Worm (Caenorhabditis elegans) whole organism, L2 larva: ENCODE results near the gene rnr-2.

Experiments used
- C34F6.9 ChIP-seq: fragments of 150-350 bp; optimal IDR thresholded peaks from 2 replicates; lab custom pipeline; 2014; ENCODE audit warnings: missing biosample characterization, missing genetic modification characterization
- F13H6.1 ChIP-seq: sonication (generic microtip); optimal IDR thresholded peaks from 2 replicates; lab custom pipeline; 2016; ENCODE audit warnings: missing genetic modification characterization, missing compliant biosample characterization
- Y55F3AM.14 ChIP-seq: fragments of 200-800 bp; sonication (Bioruptor generic); optimal IDR thresholded peaks from 2 replicates; lab custom pipeline; 2018; ENCODE audit warnings: mild to moderate bottlenecking, missing genetic modification characterization, missing compliant biosample characterization
- alr-1 ChIP-seq: fragments of 150-350 bp; optimal IDR thresholded peaks from 2 replicates; lab custom pipeline; 2014; ENCODE audit warnings: missing biosample characterization, missing genetic modification characterization
- aly-2 ChIP-seq: fragments of 150-350 bp; optimal IDR thresholded peaks from 2 replicates; lab custom pipeline; 2014; ENCODE audit warnings: missing biosample characterization, missing genetic modification characterization
- ama-1 ChIP-seq: fragments of 150-350 bp; optimal IDR thresholded peaks from 2 replicates; lab custom pipeline; 2018; ENCODE audit warnings: inconsistent platforms
- blmp-1 ChIP-seq: sonication (generic microtip); optimal IDR thresholded peaks from 2 replicates; lab custom pipeline; 2017; ENCODE audit warnings: missing genetic modification characterization, mild to moderate bottlenecking, missing compliant biosample characterization, antibody characterized with exemption, moderate library complexity; ENCODE audit not compliant: insufficient read depth
- ceh-16 ChIP-seq: fragments of 150-350 bp; optimal IDR thresholded peaks from 2 replicates; lab custom pipeline; 2014; ENCODE audit warnings: missing biosample characterization, missing genetic modification characterization
- crh-2 ChIP-seq: sonication (generic microtip); optimal IDR thresholded peaks from 2 replicates; lab custom pipeline; 2017; ENCODE audit warnings: missing biosample characterization, missing genetic modification characterization
- dmd-4 ChIP-seq: sonication (generic microtip); optimal IDR thresholded peaks from 2 replicates; lab custom pipeline; 2017; ENCODE audit warnings: missing biosample characterization, missing genetic modification characterization
- egl-27 ChIP-seq: sonication (generic microtip); optimal IDR thresholded peaks from 3 replicates; lab custom pipeline; 2017; ENCODE audit warnings: missing biosample characterization, missing genetic modification reagents, missing genetic modification characterization
- elt-1 ChIP-seq: fragments of 150-350 bp; optimal IDR thresholded peaks from 2 replicates; lab custom pipeline; 2014; ENCODE audit warnings: missing biosample characterization, missing genetic modification characterization
- elt-3 ChIP-seq: sonication (generic microtip); optimal IDR thresholded peaks from 2 replicates; lab custom pipeline; 2017; ENCODE audit warnings: missing biosample characterization, missing genetic modification characterization
- gmeb-1 ChIP-seq: fragments of 150-350 bp; optimal IDR thresholded peaks from 2 replicates; lab custom pipeline; 2014; ENCODE audit warnings: missing biosample characterization, missing genetic modification characterization
- lin-11 ChIP-seq: fragments of 150-350 bp; sonication (generic microtip); optimal IDR thresholded peaks from 2 replicates; lab custom pipeline; 2014; ENCODE audit warnings: missing biosample characterization, missing genetic modification characterization, inconsistent platforms, mixed read lengths
- lin-13 ChIP-seq: fragments of 150-350 bp; optimal IDR thresholded peaks from 2 replicates; lab custom pipeline; 2014; ENCODE audit warnings: missing biosample characterization, missing genetic modification reagents, missing genetic modification characterization
- lin-39 ChIP-seq: fragments of 150-350 bp; optimal IDR thresholded peaks from 2 replicates; lab custom pipeline; 2014; ENCODE audit warnings: missing biosample characterization, missing genetic modification reagents, missing genetic modification characterization
- lsy-2 ChIP-seq, 2 experiments: fragments of 150-350 bp in 1 of 2; sonication (generic microtip) in 1 of 2; optimal IDR thresholded peaks; 2 replicates each; lab custom pipeline; 2014 to 2017; ENCODE audit warnings: missing biosample characterization in 2 of 2, missing genetic modification characterization in 2 of 2
- mbf-1 ChIP-seq: sonication (generic microtip); optimal IDR thresholded peaks from 2 replicates; lab custom pipeline; 2017; ENCODE audit warnings: missing biosample characterization, missing genetic modification characterization
- nhr-10 ChIP-seq: sonication (generic microtip); optimal IDR thresholded peaks from 2 replicates; lab custom pipeline; 2017; ENCODE audit warnings: missing biosample characterization, missing genetic modification characterization
- nhr-12 ChIP-seq: fragments of 150-350 bp; optimal IDR thresholded peaks from 2 replicates; lab custom pipeline; 2014; ENCODE audit warnings: missing biosample characterization, missing genetic modification characterization
- nhr-129 ChIP-seq: fragments of 150-350 bp; optimal IDR thresholded peaks from 2 replicates; lab custom pipeline; 2014; ENCODE audit warnings: missing biosample characterization, missing genetic modification characterization
- nhr-21 ChIP-seq: fragments of 150-350 bp; optimal IDR thresholded peaks from 2 replicates; lab custom pipeline; 2014; ENCODE audit warnings: missing biosample characterization, missing genetic modification characterization
- nhr-23 ChIP-seq: fragments of 150-350 bp; optimal IDR thresholded peaks from 2 replicates; lab custom pipeline; 2014; ENCODE audit warnings: missing biosample characterization, missing genetic modification reagents, missing genetic modification characterization
- nhr-25 ChIP-seq: fragments of 150-350 bp; sonication (generic microtip); optimal IDR thresholded peaks from 3 replicates; lab custom pipeline; 2014; ENCODE audit warnings: missing biosample characterization, missing genetic modification characterization
- nhr-77 ChIP-seq: fragments of 150-350 bp; optimal IDR thresholded peaks from 2 replicates; lab custom pipeline; 2014; ENCODE audit warnings: missing biosample characterization, missing genetic modification characterization
- peb-1 ChIP-seq: fragments of 150-350 bp; optimal IDR thresholded peaks from 2 replicates; lab custom pipeline; 2014; ENCODE audit warnings: missing biosample characterization, missing genetic modification characterization
- sem-4 ChIP-seq: fragments of 150-350 bp; optimal IDR thresholded peaks from 2 replicates; lab custom pipeline; 2014; ENCODE audit warnings: missing biosample characterization, missing genetic modification reagents, missing genetic modification characterization
- skn-1 ChIP-seq: sonication (generic microtip); optimal IDR thresholded peaks from 2 replicates; lab custom pipeline; 2017; ENCODE audit warnings: missing biosample characterization, missing genetic modification characterization
- sma-3 ChIP-seq: sonication (generic microtip); optimal IDR thresholded peaks from 2 replicates; lab custom pipeline; 2016; ENCODE audit warnings: missing genetic modification reagents, missing genetic modification characterization, missing compliant biosample characterization
- sma-9 ChIP-seq, 2 experiments: fragments of 150-350 bp in 1 of 2; sonication (generic microtip) in 1 of 2; optimal IDR thresholded peaks; 2 replicates each; lab custom pipeline; 2014 to 2016; ENCODE audit warnings: missing genetic modification characterization in 2 of 2, mild to moderate bottlenecking in 1 of 2, missing biosample characterization in 1 of 2, missing compliant biosample characterization in 1 of 2, missing genetic modification reagents in 1 of 2, moderate library complexity in 1 of 2
- snpc-4 ChIP-seq: fragments of 150-350 bp; optimal IDR thresholded peaks from 2 replicates; lab custom pipeline; 2014; ENCODE audit warnings: missing biosample characterization, missing genetic modification characterization
- unc-55 ChIP-seq: fragments of 150-350 bp; sonication (generic microtip); optimal IDR thresholded peaks from 3 replicates; lab custom pipeline; 2014; ENCODE audit warnings: missing biosample characterization, missing genetic modification reagents, missing genetic modification characterization
- unc-62 ChIP-seq: fragments of 150-350 bp; optimal IDR thresholded peaks from 2 replicates; lab custom pipeline; 2014; ENCODE audit warnings: missing biosample characterization, missing genetic modification reagents, missing genetic modification characterization
- zag-1 ChIP-seq: fragments of 150-350 bp; optimal IDR thresholded peaks from 2 replicates; lab custom pipeline; 2014; ENCODE audit warnings: missing biosample characterization, missing genetic modification characterization
- ztf-1 ChIP-seq: fragments of 200-800 bp; sonication (Bioruptor generic); conservative IDR thresholded peaks from 2 replicates; pipeline ENCODE4 v1.3.6; 2022; ENCODE audit warnings: missing genetic modification characterization, missing compliant biosample characterization
- ztf-11 ChIP-seq: sonication (generic microtip); optimal IDR thresholded peaks from 2 replicates; lab custom pipeline; 2017; ENCODE audit warnings: missing biosample characterization, missing genetic modification characterization

Gene rnr-2

ce11 chrIII:4087064-4087463 is 7.7 kb downstream of the rnr-2 start:
- TF ChIP-seq peb-1 (tag; lab: Kevin White, UChicago), result no peak
- TF ChIP-seq nhr-129 (tag; lab: Kevin White, UChicago), result no peak
- no peak for TF ChIP-seq zag-1 (tag; lab: Kevin White, UChicago)

- no peak for TF ChIP-seq mbf-1 (tag; lab: Kevin White, UChicago)
- no peak for TF ChIP-seq aly-2
- TF ChIP-seq C34F6.9, result no peak
- no peak for TF ChIP-seq nhr-129 (tag; lab: Kevin White, UChicago)
- TF ChIP-seq skn-1 (tag; lab: Kevin White, UChicago), result no peak
- no peak for TF ChIP-seq unc-62 (GFP tag; lab: Kevin White, UChicago)
- TF ChIP-seq lin-39, result no peak
- TF ChIP-seq sma-3, result no peak
- TF ChIP-seq ceh-16, result no peak
- TF ChIP-seq nhr-77 (tag; lab: Kevin White, UChicago), result no peak
- TF ChIP-seq ztf-11 (tag; lab: Kevin White, UChicago), result no peak
Observed at ce11 chrIII:4086536-4086935, 8.2 kb downstream of the rnr-2 start, which contains the start of gene kin-19. Gene kin-19 (minus strand): TSS chrIII:4086636.

- TF ChIP-seq F13H6.1 (tag; lab: Kevin White, UChicago) (no peak), nhr-10 (no peak)
Observed at ce11 chrIII:4085657-4086056, 9.1 kb downstream of the rnr-2 start.

ce11 chrIII:4083429-4083828 is 11.3 kb downstream of the rnr-2 start:
- TF ChIP-seq nhr-129 (tag; lab: Kevin White, UChicago), result no peak
- no peak for TF ChIP-seq ztf-11 (tag; lab: Kevin White, UChicago)
- no peak for TF ChIP-seq peb-1 (tag; lab: Kevin White, UChicago)
- TF ChIP-seq sem-4, result no peak
- no peak for TF ChIP-seq nhr-21 (tag; lab: Kevin White, UChicago)
- no peak for TF ChIP-seq C34F6.9
- TF ChIP-seq aly-2, result no peak
- no peak for TF ChIP-seq unc-55
- no peak for TF ChIP-seq crh-2 (tag; lab: Kevin White, UChicago)
- TF ChIP-seq nhr-23, result no peak
- no peak for TF ChIP-seq alr-1 (tag; lab: Kevin White, UChicago)
- TF ChIP-seq gmeb-1 (tag; lab: Kevin White, UChicago), result no peak
- TF ChIP-seq elt-1, result no peak
- TF ChIP-seq egl-27 (tag; lab: Kevin White, UChicago), result no peak
- no peak for TF ChIP-seq ztf-1 (GFP tag; lab: Robert Waterston, UW)
- no peak for TF ChIP-seq sma-9 (GFP tag; optimal IDR thresholded peaks at IDR 0.05; lab: Kevin White, UChicago)
- TF ChIP-seq sma-9 (tag; optimal IDR thresholded peaks at IDR 0.05; lab: Kevin White, UChicago), result no peak
- no peak for TF ChIP-seq nhr-12 (tag; lab: Kevin White, UChicago)

- TF ChIP-seq ceh-16 (no peak), nhr-77 (tag; lab: Kevin White, UChicago) (no peak), lin-11 (no peak), egl-27 (tag; lab: Kevin White, UChicago) (peak; percentile 0), mbf-1 (tag; lab: Kevin White, UChicago) (no peak), ama-1 (lab: Kevin White, UChicago) (no peak), dmd-4 (tag; lab: Kevin White, UChicago) (no peak), snpc-4 (tag; lab: Kevin White, UChicago) (no peak), alr-1 (tag; lab: Kevin White, UChicago) (no peak), elt-3 (no peak), nhr-25 (no peak), nhr-129 (tag; lab: Kevin White, UChicago) (no peak), aly-2 (no peak), blmp-1 (no peak), ztf-1 (GFP tag; lab: Robert Waterston, UW) (no peak), sma-9 (GFP tag; optimal IDR thresholded peaks at IDR 0.05; lab: Kevin White, UChicago) (peak; percentile 1), sma-9 (tag; optimal IDR thresholded peaks at IDR 0.05; lab: Kevin White, UChicago) (no peak), nhr-21 (tag; lab: Kevin White, UChicago) (no peak), ztf-11 (tag; lab: Kevin White, UChicago) (no peak), nhr-12 (tag; lab: Kevin White, UChicago) (no peak), sem-4 (peak; percentile 37), zag-1 (tag; lab: Kevin White, UChicago) (no peak), lin-13 (no peak), unc-55 (peak; percentile 23), Y55F3AM.14 (GFP tag; lab: Kevin White, UChicago) (peak; percentile 59), lsy-2 (tag; optimal IDR thresholded peaks at IDR 0.05; lab: Kevin White, UChicago) (no peak)
Observed at ce11 chrIII:4070239-4070638, 24.5 kb downstream of the rnr-2 start.
